Fruit fly (Drosophila melanogaster) Kc167 (cell line): Measurements from ENCODE around the gene Wdr62.

Experiments
- Myc ChIP-seq: fragments of >200 bp; optimal IDR thresholded peaks from 2 replicates; lab custom pipeline; 2017; ENCODE audit warnings: missing external identifiers
- Sin3A ChIP-seq: fragments of >200 bp; optimal IDR thresholded peaks from 2 replicates; lab custom pipeline; 2018; ENCODE audit warnings: missing external identifiers
- h ChIP-seq: fragments of >200 bp; optimal IDR thresholded peaks from 3 replicates; lab custom pipeline; 2018; ENCODE audit warnings: missing external identifiers
- insv ChIP-seq: fragments of >200 bp; optimal IDR thresholded peaks from 3 replicates; lab custom pipeline; 2018; ENCODE audit warnings: missing external identifiers
- psq ChIP-seq: fragments of >200 bp; optimal IDR thresholded peaks from 2 replicates; lab custom pipeline; 2017; ENCODE audit warnings: missing external identifiers
- ttk ChIP-seq: sonication (Bioruptor generic); optimal IDR thresholded peaks from 2 replicates; lab custom pipeline; 2017; ENCODE audit warnings: missing external identifiers

The Wdr62 gene

dm6 chr2L:1925917-1926864 lies 41.8 kb downstream of the Wdr62 start:
- no peak for TF ChIP-seq Myc (lab: Kevin White, UChicago)
- TF ChIP-seq psq = no peak
- no peak for TF ChIP-seq ttk (lab: Kevin White, UChicago)
- TF ChIP-seq insv (lab: Kevin White, UChicago) = no peak
- no peak for TF ChIP-seq h (lab: Kevin White, UChicago)
- TF ChIP-seq Sin3A (lab: Kevin White, UChicago) = no peak

- TF ChIP-seq h (lab: Kevin White, UChicago) = no peak
- TF ChIP-seq Myc (lab: Kevin White, UChicago) = no peak
- TF ChIP-seq Sin3A (lab: Kevin White, UChicago) = no peak
- TF ChIP-seq psq = no peak
Observed at dm6 chr2L:1927406-1927805, 43.0 kb downstream of the Wdr62 start.

- no peak for TF ChIP-seq h (lab: Kevin White, UChicago)
- no peak for TF ChIP-seq Sin3A (lab: Kevin White, UChicago)
- no peak for TF ChIP-seq Myc (lab: Kevin White, UChicago)
- TF ChIP-seq ttk (lab: Kevin White, UChicago) = no peak
- no peak for TF ChIP-seq psq
- TF ChIP-seq insv (lab: Kevin White, UChicago) = no peak
Observed at dm6 chr2L:1930565-1931201, 46.3 kb downstream of the Wdr62 start.

dm6 chr2L:1938004-1938403 lies 53.6 kb downstream of the Wdr62 start:
- TF ChIP-seq psq (no peak), ttk (lab: Kevin White, UChicago) (no peak), h (lab: Kevin White, UChicago) (no peak), insv (lab: Kevin White, UChicago) (no peak), Myc (lab: Kevin White, UChicago) (no peak), Sin3A (lab: Kevin White, UChicago) (no peak)

- TF ChIP-seq Myc (lab: Kevin White, UChicago) = no peak
Observed at dm6 chr2L:1944473-1945110, 60.2 kb downstream of the Wdr62 start.

- TF ChIP-seq Sin3A (lab: Kevin White, UChicago) (no peak), ttk (lab: Kevin White, UChicago) (no peak), psq (no peak), insv (lab: Kevin White, UChicago) (no peak), h (lab: Kevin White, UChicago) (no peak), Myc (lab: Kevin White, UChicago) (no peak)
Observed at dm6 chr2L:1945609-1946008, 61.2 kb downstream of the Wdr62 start, which contains the start of gene CG15357. TSS of gene CG15357 (minus strand) at chr2L:1945709.

- no peak for TF ChIP-seq insv (lab: Kevin White, UChicago)
- no peak for TF ChIP-seq h (lab: Kevin White, UChicago)
- TF ChIP-seq Sin3A (lab: Kevin White, UChicago) = no peak
- no peak for TF ChIP-seq ttk (lab: Kevin White, UChicago)
- TF ChIP-seq psq = no peak
- no peak for TF ChIP-seq Myc (lab: Kevin White, UChicago)
Observed at dm6 chr2L:1946628-1947027, 62.2 kb downstream of the Wdr62 start, which contains the start of gene CG33673. TSS of gene CG33673 (minus strand) at chr2L:1946728.

- no peak for TF ChIP-seq ttk (lab: Kevin White, UChicago)
- TF ChIP-seq insv (lab: Kevin White, UChicago) = no peak
- TF ChIP-seq h (lab: Kevin White, UChicago) = no peak
- no peak for TF ChIP-seq Sin3A (lab: Kevin White, UChicago)
- TF ChIP-seq psq = no peak
- no peak for TF ChIP-seq Myc (lab: Kevin White, UChicago)
Observed at dm6 chr2L:1947959-1948358, 63.5 kb downstream of the Wdr62 start.

dm6 chr2L:1954541-1954940 lies 70.1 kb downstream of the Wdr62 start:
- TF ChIP-seq insv (lab: Kevin White, UChicago) (no peak), Sin3A (lab: Kevin White, UChicago) (no peak), psq (no peak), Myc (lab: Kevin White, UChicago) (no peak), ttk (lab: Kevin White, UChicago) (no peak), h (lab: Kevin White, UChicago) (no peak)

dm6 chr2L:1959420-1959819 lies 75.0 kb downstream of the Wdr62 start:
- no peak for TF ChIP-seq psq
- TF ChIP-seq h (lab: Kevin White, UChicago) = no peak
- TF ChIP-seq Sin3A (lab: Kevin White, UChicago) = no peak
- no peak for TF ChIP-seq Myc (lab: Kevin White, UChicago)
- TF ChIP-seq insv (lab: Kevin White, UChicago) = no peak
- no peak for TF ChIP-seq ttk (lab: Kevin White, UChicago)

- TF ChIP-seq Myc (lab: Kevin White, UChicago) (no peak), psq (no peak), insv (lab: Kevin White, UChicago) (no peak), ttk (lab: Kevin White, UChicago) (no peak), h (lab: Kevin White, UChicago) (no peak), Sin3A (lab: Kevin White, UChicago) (no peak)
Observed at dm6 chr2L:1960056-1960455, 75.6 kb downstream of the Wdr62 start.
